Worm (Caenorhabditis elegans) whole organism, L4 larva: ENCODE data around the gene spp-7.

Experiments used
- aha-1 ChIP-seq: fragments of 150-350 bp; peaks from one replicate; lab custom pipeline; 2014; ENCODE audit warnings: missing biosample characterization, missing genetic modification characterization
- ama-1 ChIP-seq: fragments of 150-350 bp; optimal IDR thresholded peaks from 2 replicates; lab custom pipeline; 2014; ENCODE audit warnings: inconsistent platforms, mixed read lengths
- fos-1 ChIP-seq: fragments of 150-350 bp; optimal IDR thresholded peaks from 2 replicates; lab custom pipeline; 2014; ENCODE audit warnings: missing biosample characterization, missing genetic modification characterization

ce11 chrIV:5393566-5393965 is 22.0 kb downstream of the spp-7 start:
- peak; percentile 53 for TF ChIP-seq ama-1 (lab: Kevin White, UChicago)
- TF ChIP-seq aha-1, result no peak
- no peak for TF ChIP-seq fos-1 (tag; lab: Kevin White, UChicago)
